Worm (Caenorhabditis elegans) whole organism, late embryonic: ENCODE measurements around the gene ZK863.8.

ENCODE experiments used
- C08G9.2 ChIP-seq: sonication (generic microtip); optimal IDR thresholded peaks from 2 replicates; lab custom pipeline; 2016; ENCODE audit warnings: mild to moderate bottlenecking, missing genetic modification characterization, moderate library complexity, missing compliant biosample characterization
- F13H6.1 ChIP-seq: sonication (generic microtip); optimal IDR thresholded peaks from 2 replicates; lab custom pipeline; 2016; ENCODE audit warnings: missing genetic modification characterization, missing compliant biosample characterization
- ama-1 ChIP-seq: fragments of 150-350 bp; optimal IDR thresholded peaks from 2 replicates; lab custom pipeline; 2014
- ceh-14 ChIP-seq: sonication (generic microtip); optimal IDR thresholded peaks from 2 replicates; lab custom pipeline; 2016; ENCODE audit warnings: missing genotype, missing genetic modification characterization, missing compliant biosample characterization
- ceh-18 ChIP-seq: sonication (generic microtip); optimal IDR thresholded peaks from 2 replicates; lab custom pipeline; 2016; ENCODE audit warnings: missing genetic modification characterization, missing compliant biosample characterization
- ceh-19 ChIP-seq: fragments of 200-800 bp; sonication (Bioruptor generic); optimal IDR thresholded peaks from 2 replicates; lab custom pipeline; 2018; ENCODE audit warnings: mild to moderate bottlenecking, missing genetic modification characterization, missing compliant biosample characterization
- ceh-30 ChIP-seq: fragments of 150-350 bp; optimal IDR thresholded peaks from 2 replicates; lab custom pipeline; 2014; ENCODE audit warnings: missing biosample characterization, missing genetic modification characterization
- ceh-31 ChIP-seq: sonication (generic microtip); optimal IDR thresholded peaks from 2 replicates; lab custom pipeline; 2016; ENCODE audit warnings: missing genetic modification characterization, missing compliant biosample characterization
- ceh-9 ChIP-seq: sonication (generic microtip); optimal IDR thresholded peaks from 2 replicates; lab custom pipeline; 2016; ENCODE audit warnings: mild to moderate bottlenecking, missing genetic modification characterization, inconsistent platforms, missing compliant biosample characterization
- dmd-4 ChIP-seq: sonication (generic microtip); optimal IDR thresholded peaks from 2 replicates; lab custom pipeline; 2016; ENCODE audit warnings: borderline replicate concordance, missing genetic modification characterization, missing compliant biosample characterization
- elt-2 ChIP-seq: sonication (generic microtip); optimal IDR thresholded peaks from 2 replicates; lab custom pipeline; 2016; ENCODE audit warnings: missing genetic modification reagents, missing genetic modification characterization, missing compliant biosample characterization
- elt-4 ChIP-seq: sonication (generic microtip); optimal IDR thresholded peaks from 2 replicates; lab custom pipeline; 2016; ENCODE audit warnings: missing genetic modification characterization, missing compliant biosample characterization
- ets-4 ChIP-seq: sonication (generic microtip); optimal IDR thresholded peaks from 2 replicates; lab custom pipeline; 2016; ENCODE audit warnings: missing genetic modification characterization, missing compliant biosample characterization
- eyg-1 ChIP-seq: sonication (generic microtip); optimal IDR thresholded peaks from 2 replicates; lab custom pipeline; 2016; ENCODE audit warnings: missing genotype, missing genetic modification characterization, missing compliant biosample characterization
- fkh-10 ChIP-seq: fragments of 150-350 bp; optimal IDR thresholded peaks from 2 replicates; lab custom pipeline; 2014; ENCODE audit warnings: missing biosample characterization, missing genetic modification reagents, missing genetic modification characterization
- hlh-30 ChIP-seq: sonication (generic microtip); optimal IDR thresholded peaks from 2 replicates; lab custom pipeline; 2017; ENCODE audit warnings: antibody characterized with exemption, missing genetic modification characterization, missing compliant biosample characterization; ENCODE audit not compliant: insufficient read depth
- hlh-6 ChIP-seq: sonication (generic microtip); optimal IDR thresholded peaks from 2 replicates; lab custom pipeline; 2016; ENCODE audit warnings: missing genotype, missing genetic modification characterization, missing compliant biosample characterization
- madf-2 ChIP-seq: sonication (generic microtip); optimal IDR thresholded peaks from 2 replicates; lab custom pipeline; 2017; ENCODE audit warnings: missing genetic modification characterization, missing compliant biosample characterization
- nfya-1 ChIP-seq: sonication (generic microtip); optimal IDR thresholded peaks from 2 replicates; lab custom pipeline; 2017; ENCODE audit warnings: missing genetic modification characterization, mild to moderate bottlenecking, missing compliant biosample characterization, antibody characterized with exemption, moderate library complexity
- nhr-232 ChIP-seq: sonication (generic microtip); optimal IDR thresholded peaks from 2 replicates; lab custom pipeline; 2016; ENCODE audit warnings: missing genetic modification characterization, missing compliant biosample characterization
- pag-3 ChIP-seq: sonication (generic microtip); optimal IDR thresholded peaks from 2 replicates; lab custom pipeline; 2016; ENCODE audit warnings: missing compliant biosample characterization, missing genetic modification characterization, borderline replicate concordance
- pha-2 ChIP-seq: sonication (generic microtip); optimal IDR thresholded peaks from 2 replicates; lab custom pipeline; 2017; ENCODE audit warnings: mild to moderate bottlenecking, missing genetic modification characterization, missing compliant biosample characterization
- pqm-1 ChIP-seq: sonication (generic microtip); optimal IDR thresholded peaks from 2 replicates; lab custom pipeline; 2016; ENCODE audit warnings: missing genetic modification characterization, missing compliant biosample characterization
- rnt-1 ChIP-seq: sonication (generic microtip); optimal IDR thresholded peaks from 2 replicates; lab custom pipeline; 2016; ENCODE audit warnings: missing genetic modification characterization, missing compliant biosample characterization
- sdc-2 ChIP-seq: sonication (generic microtip); optimal IDR thresholded peaks from 2 replicates; lab custom pipeline; 2016; ENCODE audit warnings: missing genotype, missing genetic modification characterization, missing compliant biosample characterization
- sox-2 ChIP-seq: fragments of 200-800 bp; sonication (Bioruptor generic); IDR thresholded peaks from 2 replicates; pipeline ENCODE4 v1.3.6; 2022; ENCODE audit warnings: missing genetic modification reagents, missing genetic modification characterization, missing compliant biosample characterization
- tbx-7 ChIP-seq: sonication (generic microtip); optimal IDR thresholded peaks from 2 replicates; lab custom pipeline; 2016; ENCODE audit warnings: missing genotype, missing genetic modification characterization, missing compliant biosample characterization
- unc-3 ChIP-seq, 2 experiments: fragments of 200-800 bp in 1 of 2; sonication (Bioruptor generic) in 1 of 2; sonication (generic microtip) in 1 of 2; conservative IDR thresholded peaks in 1 of 2; optimal IDR thresholded peaks in 1 of 2; 2 replicates each; pipeline versions ENCODE4 v1.3.6 to Lab custom; 2016 to 2022; ENCODE audit warnings: missing compliant biosample characterization in 2 of 2, missing genetic modification characterization in 2 of 2, missing genetic modification reagents in 1 of 2
- unc-42 ChIP-seq: sonication (generic microtip); optimal IDR thresholded peaks from 2 replicates; lab custom pipeline; 2016; ENCODE audit warnings: missing genotype, missing genetic modification characterization, missing compliant biosample characterization
- unc-55 ChIP-seq: sonication (generic microtip); optimal IDR thresholded peaks from 2 replicates; lab custom pipeline; 2017; ENCODE audit warnings: missing biosample characterization, missing genetic modification reagents, missing genetic modification characterization
- zip-5 ChIP-seq: sonication (generic microtip); optimal IDR thresholded peaks from 2 replicates; lab custom pipeline; 2016; ENCODE audit warnings: missing genetic modification characterization, missing compliant biosample characterization

ZK863.8 gene

DNA sequence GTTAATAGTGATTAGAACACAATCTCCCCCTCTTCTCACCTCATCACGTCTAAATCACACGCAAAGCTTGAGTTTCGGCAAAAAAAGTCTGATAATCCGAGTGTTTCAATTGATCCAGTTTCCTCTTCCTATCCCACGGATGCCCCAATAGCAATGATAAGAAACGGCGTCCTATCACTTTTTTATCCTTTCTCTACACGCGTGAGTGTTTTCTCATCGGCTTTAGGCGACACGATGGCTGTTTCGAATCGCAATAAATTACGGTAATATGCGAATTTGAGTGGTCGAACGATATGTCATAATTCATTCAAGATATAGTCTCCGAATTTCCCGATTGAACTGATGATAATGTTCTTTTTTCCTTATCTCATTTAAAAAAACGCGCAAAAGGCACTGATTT lies 12.2 kb upstream of the ZK863.8 start:
- TF ChIP-seq unc-55 (no peak), dmd-4 (tag; lab: Kevin White, UChicago) (no peak), sox-2 (GFP tag; lab: Robert Waterston, UW) (no peak), madf-2 (tag; lab: Kevin White, UChicago) (no peak), elt-2 (tag; lab: Kevin White, UChicago) (no peak), hlh-6 (tag; lab: Kevin White, UChicago) (no peak), nhr-232 (no peak), ceh-19 (no peak), unc-42 (no peak), unc-3 (GFP tag; conservative IDR thresholded peaks at IDR 0.05; lab: Robert Waterston, UW) (no peak), unc-3 (tag; optimal IDR thresholded peaks at IDR 0.05; lab: Kevin White, UChicago) (no peak), fkh-10 (GFP tag; lab: Kevin White, UChicago) (no peak), F13H6.1 (tag; lab: Kevin White, UChicago) (no peak)

ce11 chrV:12198545-12198944 lies 11.2 kb upstream of the ZK863.8 start, which contains the start of gene lon-3:
lon-3 (minus strand) TSS chrV:12198645.
- no peak for TF ChIP-seq nhr-232
- TF ChIP-seq rnt-1 (tag; lab: Kevin White, UChicago) = peak; percentile 4

- TF ChIP-seq ceh-18 (tag; lab: Kevin White, UChicago) (no peak), C08G9.2 (tag; lab: Kevin White, UChicago) (no peak), hlh-30 (tag; lab: Kevin White, UChicago) (no peak), sdc-2 (tag; lab: Kevin White, UChicago) (no peak), pha-2 (no peak), elt-4 (tag; lab: Kevin White, UChicago) (peak; percentile 39)
Observed at ce11 chrV:12197748-12198147, 10.4 kb upstream of the ZK863.8 start.

- TF ChIP-seq ceh-31 (tag; lab: Kevin White, UChicago) = no peak
- no peak for TF ChIP-seq ceh-18 (tag; lab: Kevin White, UChicago)
- no peak for TF ChIP-seq pqm-1
- no peak for TF ChIP-seq nfya-1 (tag; lab: Kevin White, UChicago)
Observed at ce11 chrV:12196659-12197058, 9.3 kb upstream of the ZK863.8 start.

DNA sequence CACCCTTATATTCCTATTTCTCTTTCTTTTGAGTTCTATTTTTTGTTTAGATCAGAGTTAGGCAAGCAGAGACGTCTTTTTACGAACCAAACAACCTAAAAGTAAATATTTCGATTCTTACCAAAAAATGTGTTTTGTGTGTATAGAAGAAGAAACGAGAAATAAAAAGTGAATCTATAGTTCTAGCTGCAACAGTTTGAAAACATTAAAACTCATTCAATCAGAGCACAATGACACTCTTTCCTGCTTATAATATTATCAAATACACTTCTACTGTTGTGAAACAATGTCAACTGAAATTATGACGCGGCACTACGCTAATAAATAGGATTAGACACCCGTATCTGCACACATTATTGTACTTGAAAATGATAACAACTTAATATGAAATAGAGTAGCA lies 8.5 kb upstream of the ZK863.8 start, which contains the start of gene ZK836.3:
Gene ZK836.3, minus strand, starts transcription at position 101 of the 400 bp plus-strand sequence.
- TF ChIP-seq ceh-9 (no peak), ets-4 (tag; lab: Kevin White, UChicago) (no peak)

DNA sequence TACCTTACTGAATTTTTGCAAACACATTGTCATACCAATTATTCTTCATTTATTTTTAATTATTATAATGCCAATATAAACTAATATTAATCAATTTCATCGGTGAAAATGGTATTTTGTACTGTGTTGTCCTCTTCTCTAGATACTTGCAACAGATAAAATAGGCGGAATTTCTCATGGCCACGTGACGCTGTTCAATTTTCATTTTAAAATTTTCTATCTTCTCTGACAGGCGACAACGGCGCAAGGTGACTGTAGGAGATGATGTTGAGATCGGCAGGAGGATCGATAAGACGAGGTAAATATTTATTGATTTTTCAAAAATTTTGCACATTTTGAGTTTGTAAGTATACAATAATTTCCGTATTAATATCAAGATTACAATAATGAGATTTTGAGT lies 7.0 kb upstream of the ZK863.8 start, which contains the start of gene ogdh-2:
Gene ogdh-2, plus strand, starts transcription at position 233 of the 400 bp plus-strand sequence.
- TF ChIP-seq eyg-1 (no peak), tbx-7 (no peak), zip-5 (no peak), ceh-14 (tag; lab: Kevin White, UChicago) (no peak), ceh-30 (tag; lab: Kevin White, UChicago) (no peak), hlh-6 (tag; lab: Kevin White, UChicago) (no peak)
- TF ChIP-seq, all 69 proteins: peak for 0

- TF ChIP-seq ama-1 (lab: Kevin White, UChicago) = peak; percentile 11
- no peak for TF ChIP-seq pag-3 (tag; lab: Kevin White, UChicago)
- TF ChIP-seq, all 69 proteins: peak for 1
Observed at ce11 chrV:12192129-12192528, 4.8 kb upstream of the ZK863.8 start, which contains the start of gene rnp-1. rnp-1 (plus strand) TSS chrV:12192273.
